Fruit fly (Drosophila melanogaster) S2 (cell line): ENCODE data around the gene CG14325.

Experiments
- CG8478 ChIP-seq: fragments of >200 bp; optimal IDR thresholded peaks from 2 replicates; lab custom pipeline; 2018
- CTCF ChIP-seq, 2 experiments: fragments of >200 bp; optimal IDR thresholded peaks; 2 replicates each; lab custom pipeline; 2018

Gene CG14325

dm6 chr3R:17667987-17668386 lies 41.1 kb downstream of the CG14325 start:
- TF ChIP-seq CG8478 (no peak), CTCF (optimal IDR thresholded peaks at IDR 0.05; lab: Kevin White, UChicago) (no peak)

dm6 chr3R:17670202-17670856 lies 43.4 kb downstream of the CG14325 start:
- no peak for TF ChIP-seq CTCF (optimal IDR thresholded peaks at IDR 0.05; lab: Kevin White, UChicago)
- TF ChIP-seq CG8478, result no peak

DNA sequence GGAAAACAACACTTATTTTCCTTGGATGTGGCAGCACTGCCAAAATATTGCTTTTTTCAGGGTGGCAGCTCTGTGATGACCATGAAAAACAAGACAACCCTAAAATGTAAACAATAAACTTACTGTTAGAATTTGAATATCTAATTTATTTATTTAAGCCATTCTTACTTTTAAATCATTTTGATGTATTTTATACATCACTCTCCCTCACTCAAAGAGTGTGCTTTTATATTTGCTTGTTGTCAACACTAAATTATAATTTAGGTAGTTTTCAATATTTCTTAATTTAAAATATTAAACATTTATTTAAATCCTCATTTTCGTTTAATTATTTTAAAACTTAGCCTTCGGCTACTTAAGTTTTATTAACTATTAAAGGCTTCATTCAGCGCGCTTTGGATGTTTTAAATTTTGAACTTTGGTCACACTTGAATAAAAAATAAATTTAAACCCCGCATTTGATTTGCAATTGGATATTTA lies 44.0 kb downstream of the CG14325 start, which contains the start of the genes CG7523 and Mps1:
CG7523 (minus strand) TSS at position 39 of the 480 bp plus-strand sequence.
Mps1 (plus strand) TSS at position 415 of the 480 bp plus-strand sequence.
- TF ChIP-seq CG8478, result no peak
- TF ChIP-seq CTCF (optimal IDR thresholded peaks at IDR 0.05; lab: Kevin White, UChicago), result peak in 1 of 2 experiments; percentile 26

DNA sequence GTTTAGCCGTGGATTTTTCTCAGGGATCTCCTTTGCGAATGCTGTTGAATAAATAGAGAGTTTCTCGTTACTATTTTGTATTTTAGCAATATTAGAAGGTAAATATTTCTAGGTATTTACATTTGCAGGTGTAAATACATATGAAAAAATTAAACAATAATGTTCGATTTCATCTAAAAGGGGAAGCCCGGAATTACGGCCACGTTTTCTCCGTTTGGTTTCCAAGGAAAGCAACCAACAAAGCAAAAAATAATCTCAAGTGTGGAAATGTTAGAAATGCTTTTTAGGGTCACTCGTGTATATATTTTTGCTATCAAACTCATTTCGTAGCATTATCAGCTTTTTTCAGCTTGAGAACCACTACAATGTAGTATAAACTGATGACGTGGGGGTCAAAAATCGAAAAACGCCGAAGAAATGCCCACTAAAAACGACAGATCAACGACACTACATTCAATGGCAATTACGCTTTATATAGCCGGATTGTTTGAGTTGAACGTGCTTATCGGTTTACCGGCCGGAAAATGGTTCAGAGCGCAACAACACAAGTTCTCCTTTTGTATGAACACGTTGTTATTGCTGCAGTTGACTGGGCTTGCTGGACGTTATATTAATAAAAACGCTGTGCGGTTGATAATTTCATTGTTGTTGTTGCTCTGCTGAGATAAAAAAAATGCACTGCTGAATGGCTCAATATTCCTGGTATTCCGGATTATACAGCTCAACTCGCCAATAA lies 51.4 kb downstream of the CG14325 start:
- no peak for TF ChIP-seq CTCF (optimal IDR thresholded peaks at IDR 0.05; lab: Kevin White, UChicago)
- no peak for TF ChIP-seq CG8478
